Fruit fly (Drosophila melanogaster): ENCODE measurements around the gene futsch.

futsch gene

dm6 chrX:1470562-1470961, 61.7 kb downstream of the futsch start, which contains the start of gene pck (continued):
- TF ChIP-seq gsb-n (tag; optimal IDR thresholded peaks at IDR 0.05) = no peak
- peak; percentile 24; the same call in 1 of the 3 replicates for TF ChIP-seq CG14860 (GFP tag; IDR thresholded peaks at IDR 0.05; ENCODE audit: partially characterized antibody)
- TF ChIP-seq Max (GFP tag; optimal IDR thresholded peaks at IDR 0.05) = peak; percentile 54
- peak; percentile 38 for TF ChIP-seq Abd-B (GFP tag; optimal IDR thresholded peaks at IDR 0.05)
- peak; percentile 66 for TF ChIP-seq CG9609 (GFP tag; optimal IDR thresholded peaks at IDR 0.05)
- TF ChIP-seq Gsc (GFP tag; IDR thresholded peaks at IDR 0.05) = no peak
- peak; percentile 44 for TF ChIP-seq CG14667 (GFP tag; IDR thresholded peaks at IDR 0.05)
- TF ChIP-seq HLH3B (GFP tag; IDR thresholded peaks at IDR 0.05) = peak; percentile 35; the same call in 1 of the 2 replicates
- no peak for TF ChIP-seq TFAM (GFP tag; optimal IDR thresholded peaks at IDR 0.05)
- TF ChIP-seq CG17328 (GFP tag; IDR thresholded peaks at IDR 0.05) = peak; percentile 70
- TF ChIP-seq Camta (GFP tag; optimal IDR thresholded peaks at IDR 0.05) = peak; percentile 69
- peak; percentile 68 for TF ChIP-seq pho (GFP tag; optimal IDR thresholded peaks at IDR 0.05)
- TF ChIP-seq fu2 (GFP tag; optimal IDR thresholded peaks at IDR 0.05) = peak; percentile 44
- no peak for TF ChIP-seq yki (optimal IDR thresholded peaks at IDR 0.05)
- no peak for TF ChIP-seq h (optimal IDR thresholded peaks at IDR 0.05)
- peak; percentile 6 for TF ChIP-seq CG30431 (GFP tag; optimal IDR thresholded peaks at IDR 0.05)
- peak; percentile 54 for TF ChIP-seq CG18476 (GFP tag; optimal IDR thresholded peaks at IDR 0.05)
- TF ChIP-seq kni (GFP tag; optimal IDR thresholded peaks at IDR 0.05) = no peak
- peak; percentile 25 for TF ChIP-seq CG13296 (GFP tag; optimal IDR thresholded peaks at IDR 0.05)
- no peak for TF ChIP-seq CG15479 (GFP tag; optimal IDR thresholded peaks at IDR 0.05)
- TF ChIP-seq CG8924 (tag; optimal IDR thresholded peaks at IDR 0.05) = peak; percentile 52
- TF ChIP-seq nmo (GFP tag; optimal IDR thresholded peaks at IDR 0.05) = peak; percentile 28
- peak; percentile 51 for TF ChIP-seq gcm (GFP tag; optimal IDR thresholded peaks at IDR 0.05)
- TF ChIP-seq gfzf (GFP tag; optimal IDR thresholded peaks at IDR 0.05) = peak; percentile 63
- TF ChIP-seq Hr3 (GFP tag; optimal IDR thresholded peaks at IDR 0.05) = peak; percentile 63
- TF ChIP-seq zf30C (GFP tag; optimal IDR thresholded peaks at IDR 0.05) = no peak
- peak; percentile 77 for TF ChIP-seq CG10267 (tag; optimal IDR thresholded peaks at IDR 0.05)
- peak; percentile 55 for TF ChIP-seq Atf3 (GFP tag; optimal IDR thresholded peaks at IDR 0.05)
- no peak for TF ChIP-seq exex (tag; optimal IDR thresholded peaks at IDR 0.05)
- TF ChIP-seq CG10543 (GFP tag; optimal IDR thresholded peaks at IDR 0.05) = peak; percentile 8
- no peak for TF ChIP-seq ac (GFP tag; optimal IDR thresholded peaks at IDR 0.05)
- no peak for TF ChIP-seq z (GFP tag; IDR thresholded peaks at IDR 0.05)
- no peak for TF ChIP-seq Nf-YA (GFP tag; IDR thresholded peaks at IDR 0.05)
- TF ChIP-seq odd (GFP tag; optimal IDR thresholded peaks at IDR 0.05) = no peak
- TF ChIP-seq Six4 (GFP tag; optimal IDR thresholded peaks at IDR 0.05) = peak; percentile 47
- TF ChIP-seq gcm2 (GFP tag; optimal IDR thresholded peaks at IDR 0.05) = peak; percentile 36
- TF ChIP-seq kay (GFP tag; optimal IDR thresholded peaks at IDR 0.05) = peak; percentile 34
- TF ChIP-seq sc (optimal IDR thresholded peaks at IDR 0.05) = no peak
- TF ChIP-seq sc (GFP tag; optimal IDR thresholded peaks at IDR 0.05) = no peak
- TF ChIP-seq bowl (GFP tag; IDR thresholded peaks at IDR 0.05) = no peak
- peak; percentile 78 for TF ChIP-seq CG17186 (GFP tag; optimal IDR thresholded peaks at IDR 0.05)
- TF ChIP-seq CG10654 (GFP tag; optimal IDR thresholded peaks at IDR 0.05) = peak; percentile 38
- TF ChIP-seq B-H2 (GFP tag; optimal IDR thresholded peaks at IDR 0.05) = no peak
- peak; percentile 55 for TF ChIP-seq lbe (GFP tag; optimal IDR thresholded peaks at IDR 0.05)
- no peak for TF ChIP-seq BtbVII (GFP tag; optimal IDR thresholded peaks at IDR 0.05)
- TF ChIP-seq rib (GFP tag; IDR thresholded peaks at IDR 0.05) = no peak
- TF ChIP-seq Dp (GFP tag; optimal IDR thresholded peaks at IDR 0.05) = peak; percentile 58
- TF ChIP-seq CG7372 (GFP tag; IDR thresholded peaks at IDR 0.05) = 0 out of 2 replicates have a peak, but pooled peaks have one; percentile 43
- TF ChIP-seq CG1233 (GFP tag; optimal IDR thresholded peaks at IDR 0.05) = no peak
- peak; percentile 61 to 80 for TF ChIP-seq dpn (GFP tag; optimal IDR thresholded peaks at IDR 0.05)
- TF ChIP-seq sim (GFP tag; IDR thresholded peaks at IDR 0.05) = no peak
- no peak for TF ChIP-seq CG3065 (GFP tag; optimal IDR thresholded peaks at IDR 0.05)

Measured in whole organism, embryonic.